Fruit fly (Drosophila melanogaster) whole organism, prepupa: Measurements from ENCODE around the gene TwdlP.

Source experiments
- Blimp-1 ChIP-seq: fragments of 200-800 bp; sonication (Bioruptor generic); optimal IDR thresholded peaks from 3 replicates; lab custom pipeline; 2017; ENCODE audit warnings: missing biosample characterization, missing genetic modification characterization, mild to moderate bottlenecking, moderate library complexity, missing genetic modification reagents
- CG11762 ChIP-seq: fragments of 200-800 bp; sonication (Bioruptor generic); optimal IDR thresholded peaks from 3 replicates; lab custom pipeline; 2016; ENCODE audit warnings: missing biosample characterization, missing genetic modification characterization; ENCODE audit not compliant: insufficient read depth
- CG11902 ChIP-seq: fragments of 200-800 bp; sonication (Bioruptor generic); optimal IDR thresholded peaks from 3 replicates; lab custom pipeline; 2016; ENCODE audit warnings: missing biosample characterization, missing genetic modification characterization
- CG15336 ChIP-seq: fragments of 200-800 bp; sonication (Bioruptor generic); IDR thresholded peaks from 2 replicates; pipeline ENCODE4 v1.3.6; 2022; ENCODE audit warnings: missing biosample characterization, missing genetic modification characterization
- CG31627 ChIP-seq: fragments of 200-800 bp; sonication (Bioruptor generic); optimal IDR thresholded peaks from 3 replicates; lab custom pipeline; 2016; ENCODE audit warnings: missing biosample characterization, missing genetic modification characterization
- CG34406 ChIP-seq: fragments of 200-800 bp; sonication (Bioruptor generic); optimal IDR thresholded peaks from 3 replicates; lab custom pipeline; 2016; ENCODE audit warnings: missing biosample characterization, missing genetic modification characterization
- CG4318 ChIP-seq: fragments of 200-800 bp; sonication (Bioruptor generic); optimal IDR thresholded peaks from 3 replicates; lab custom pipeline; 2017; ENCODE audit warnings: missing biosample characterization, mild to moderate bottlenecking, missing genetic modification characterization
- CG6163 ChIP-seq: fragments of 200-800 bp; sonication (Bioruptor generic); IDR thresholded peaks from 3 replicates; pipeline ENCODE4 v1.3.6; 2022; ENCODE audit warnings: missing biosample characterization, missing genetic modification characterization
- CG6276 ChIP-seq: fragments of 200-800 bp; sonication (Bioruptor generic); optimal IDR thresholded peaks from 2 replicates; lab custom pipeline; 2017; ENCODE audit warnings: missing biosample characterization, mild to moderate bottlenecking, missing genetic modification characterization
- CG6792 ChIP-seq: fragments of 200-800 bp; sonication (Bioruptor generic); optimal IDR thresholded peaks from 3 replicates; lab custom pipeline; 2016; ENCODE audit warnings: missing biosample characterization, missing genetic modification characterization
- CG6854 ChIP-seq: fragments of 200-800 bp; sonication (Bioruptor generic); optimal IDR thresholded peaks from 2 replicates; lab custom pipeline; 2017; ENCODE audit warnings: missing biosample characterization, mild to moderate bottlenecking, missing genetic modification characterization
- CG7368 ChIP-seq: fragments of 200-800 bp; sonication (Bioruptor generic); optimal IDR thresholded peaks from 3 replicates; lab custom pipeline; 2016; ENCODE audit warnings: missing biosample characterization, missing genetic modification characterization
- CG9139 ChIP-seq: fragments of 200-800 bp; sonication (Bioruptor generic); optimal IDR thresholded peaks from 3 replicates; lab custom pipeline; 2017; ENCODE audit warnings: missing biosample characterization, mild to moderate bottlenecking, missing genetic modification characterization
- Eip78C ChIP-seq: fragments of 200-800 bp; sonication (Bioruptor generic); peaks from one replicate; lab custom pipeline; 2016; ENCODE audit warnings: missing biosample characterization, missing genetic modification characterization
- Eip93F ChIP-seq: fragments of 200-800 bp; sonication (Bioruptor generic); optimal IDR thresholded peaks from 2 replicates; lab custom pipeline; 2016; ENCODE audit warnings: missing biosample characterization, mild to moderate bottlenecking, missing genetic modification characterization
- Ets96B ChIP-seq: fragments of 200-800 bp; optimal IDR thresholded peaks from 2 replicates; lab custom pipeline; 2019; ENCODE audit warnings: missing biosample characterization, mild to moderate bottlenecking, missing genetic modification characterization, moderate library complexity
- Gug ChIP-seq: fragments of 200-800 bp; sonication (Bioruptor generic); IDR thresholded peaks from 2 replicates; pipeline ENCODE4 v1.3.6; 2022; ENCODE audit warnings: missing biosample characterization, missing genetic modification characterization
- Hr38 ChIP-seq: sonication (Bioruptor generic); optimal IDR thresholded peaks from 2 replicates; lab custom pipeline; 2016; ENCODE audit warnings: missing biosample characterization, missing genetic modification characterization
- Hr4 ChIP-seq: fragments of 200-800 bp; sonication (Bioruptor generic); optimal IDR thresholded peaks from 3 replicates; lab custom pipeline; 2016; ENCODE audit warnings: missing biosample characterization, missing genetic modification characterization
- Lpt ChIP-seq: fragments of 200-800 bp; sonication (Bioruptor generic); optimal IDR thresholded peaks from 3 replicates; lab custom pipeline; 2016; ENCODE audit warnings: missing biosample characterization, missing genetic modification characterization
- Smox ChIP-seq: fragments of 200-800 bp; sonication (Bioruptor generic); optimal IDR thresholded peaks from 3 replicates; lab custom pipeline; 2016; ENCODE audit warnings: missing biosample characterization, missing genetic modification characterization
- Sox102F ChIP-seq: fragments of 200-800 bp; sonication (Bioruptor generic); optimal IDR thresholded peaks from 2 replicates; lab custom pipeline; 2016; ENCODE audit warnings: missing biosample characterization, mild to moderate bottlenecking, missing genetic modification characterization
- acj6 ChIP-seq: fragments of 200-800 bp; sonication (Bioruptor generic); optimal IDR thresholded peaks from 3 replicates; lab custom pipeline; 2016; ENCODE audit warnings: missing biosample characterization, missing genetic modification characterization
- esn ChIP-seq: fragments of 200-800 bp; sonication (Bioruptor generic); optimal IDR thresholded peaks from 2 replicates; lab custom pipeline; 2016; ENCODE audit warnings: missing biosample characterization, mild to moderate bottlenecking, missing genetic modification characterization, moderate library complexity
- fd59A ChIP-seq: fragments of 200-800 bp; sonication (Bioruptor generic); optimal IDR thresholded peaks from 2 replicates; lab custom pipeline; 2017; ENCODE audit warnings: missing biosample characterization, mild to moderate bottlenecking, missing genetic modification characterization, missing genetic modification reagents
- fd85E ChIP-seq: fragments of 200-800 bp; sonication (Bioruptor generic); optimal IDR thresholded peaks from 3 replicates; lab custom pipeline; 2016; ENCODE audit warnings: missing biosample characterization, missing genetic modification characterization
- fkh ChIP-seq: fragments of 200-800 bp; sonication (Bioruptor generic); optimal IDR thresholded peaks from 3 replicates; lab custom pipeline; 2017; ENCODE audit warnings: missing biosample characterization, mild to moderate bottlenecking, missing genetic modification characterization, moderate library complexity
- net ChIP-seq: fragments of 200-800 bp; sonication (Bioruptor generic); optimal IDR thresholded peaks from 3 replicates; lab custom pipeline; 2016; ENCODE audit warnings: missing biosample characterization, missing genetic modification characterization
- pdm3 ChIP-seq: fragments of 200-800 bp; sonication (Bioruptor generic); optimal IDR thresholded peaks from 3 replicates; lab custom pipeline; 2016; ENCODE audit warnings: missing biosample characterization, missing genetic modification characterization
- salr ChIP-seq, 2 experiments: fragments of 200-800 bp; sonication (Bioruptor generic); optimal IDR thresholded peaks; 3 replicates each; lab custom pipeline; 2016 to 2018; ENCODE audit warnings: missing biosample characterization in 2 of 2, missing genetic modification characterization in 2 of 2, mild to moderate bottlenecking in 1 of 2
- ss ChIP-seq, 2 experiments: fragments of 200-800 bp; sonication (Bioruptor generic); optimal IDR thresholded peaks; 2 replicates in 1 of 2; 3 replicates in 1 of 2; lab custom pipeline; 2017 to 2018; ENCODE audit warnings: mild to moderate bottlenecking in 2 of 2, missing biosample characterization in 2 of 2, missing genetic modification characterization in 2 of 2, moderate library complexity in 1 of 2
- svp ChIP-seq: fragments of 200-800 bp; sonication (Bioruptor generic); peaks from one replicate; lab custom pipeline; 2016; ENCODE audit warnings: missing biosample characterization, missing genetic modification characterization
- topi ChIP-seq: fragments of 200-800 bp; sonication (Bioruptor generic); optimal IDR thresholded peaks from 3 replicates; lab custom pipeline; 2016; ENCODE audit warnings: missing biosample characterization, missing genetic modification characterization

The TwdlP gene

DNA sequence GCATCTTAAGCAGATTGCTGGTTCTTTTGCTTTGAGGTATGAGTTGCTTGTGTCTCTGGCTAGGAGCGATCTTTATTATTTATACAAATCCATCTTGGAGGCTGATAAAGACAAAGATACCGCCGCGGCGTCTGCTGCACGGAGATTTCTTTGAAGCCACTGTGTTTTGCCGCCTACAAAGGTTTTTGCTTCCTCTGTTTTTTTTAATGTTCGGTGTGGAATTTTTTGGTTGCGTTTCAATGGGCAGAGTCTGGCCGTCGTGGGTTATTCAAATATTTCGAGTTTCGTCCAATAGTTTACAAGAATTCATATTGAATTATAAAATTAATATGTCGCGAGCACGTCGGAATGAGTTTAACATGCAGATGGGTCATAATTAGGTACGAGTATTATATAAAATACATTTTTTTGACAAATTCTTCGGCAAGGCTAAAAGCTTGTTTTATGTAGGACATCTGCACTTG is 2.4 kb upstream of the TwdlP start, which contains the start of gene TwdlB:
TwdlB (minus strand) TSS at position 51 of the 464 bp plus-strand sequence.
- TF ChIP-seq CG4318 (GFP tag; lab: Kevin White, UChicago) (no peak), Blimp-1 (GFP tag; lab: Kevin White, UChicago) (no peak), Hr4 (GFP tag; lab: Kevin White, UChicago) (no peak), CG31627 (GFP tag; lab: Kevin White, UChicago) (no peak), CG6792 (GFP tag; lab: Kevin White, UChicago) (no peak), CG15336 (GFP tag; lab: Robert Waterston, UW) (no peak), svp (GFP tag; lab: Kevin White, UChicago) (no peak), esn (GFP tag; lab: Kevin White, UChicago) (no peak), CG7368 (GFP tag; lab: Kevin White, UChicago) (no peak), Eip93F (GFP tag; lab: Kevin White, UChicago) (no peak), Lpt (GFP tag; lab: Kevin White, UChicago) (no peak), fd85E (GFP tag; lab: Kevin White, UChicago) (no peak), CG11902 (GFP tag; lab: Kevin White, UChicago) (no peak), fkh (GFP tag; lab: Kevin White, UChicago) (no peak), fd59A (GFP tag; lab: Kevin White, UChicago) (no peak), acj6 (no peak), CG6276 (GFP tag; lab: Kevin White, UChicago) (no peak), net (GFP tag; lab: Kevin White, UChicago) (no peak), Sox102F (GFP tag; lab: Kevin White, UChicago) (no peak)

DNA sequence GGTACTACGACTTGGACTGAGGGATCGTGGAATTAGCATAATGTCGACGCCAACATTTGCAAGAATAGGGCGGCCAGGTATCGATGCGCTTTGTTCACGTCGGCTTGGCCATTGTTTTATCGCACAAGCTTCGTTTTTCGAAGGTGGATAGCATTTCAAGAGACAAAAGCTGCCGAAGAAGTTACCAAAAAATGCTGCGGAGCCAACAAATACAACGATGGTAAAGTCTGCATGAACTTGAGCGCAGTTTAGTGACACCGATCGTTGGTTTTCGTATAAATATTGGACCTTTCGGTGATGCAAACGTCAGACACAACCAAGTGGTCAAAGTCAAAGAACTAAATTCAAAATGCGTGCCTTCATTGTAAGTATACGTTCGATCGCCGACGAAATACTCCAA is 2.3 kb downstream of the TwdlP start, which contains the start of gene TwdlM:
TwdlM (plus strand) TSS at position 301 of the 400 bp plus-strand sequence.
- TF ChIP-seq CG11902 (GFP tag; lab: Kevin White, UChicago): no peak
- no peak for TF ChIP-seq CG11762
- no peak for TF ChIP-seq Smox (GFP tag; lab: Kevin White, UChicago)
- no peak for TF ChIP-seq CG9139 (GFP tag; lab: Kevin White, UChicago)
- no peak for TF ChIP-seq topi (GFP tag; lab: Kevin White, UChicago)
- TF ChIP-seq salr (GFP tag; optimal IDR thresholded peaks at IDR 0.05; lab: Kevin White, UChicago): no peak
- no peak for TF ChIP-seq Gug (GFP tag; lab: Robert Waterston, UW)
- no peak for TF ChIP-seq CG6276 (GFP tag; lab: Kevin White, UChicago)
- TF ChIP-seq Ets96B: no peak
- TF ChIP-seq fd85E (GFP tag; lab: Kevin White, UChicago): no peak
- TF ChIP-seq fkh (GFP tag; lab: Kevin White, UChicago): no peak
- no peak for TF ChIP-seq esn (GFP tag; lab: Kevin White, UChicago)
- TF ChIP-seq svp (GFP tag; lab: Kevin White, UChicago): no peak
- TF ChIP-seq fd59A (GFP tag; lab: Kevin White, UChicago): no peak
- no peak for TF ChIP-seq acj6
- TF ChIP-seq Sox102F (GFP tag; lab: Kevin White, UChicago): no peak
- TF ChIP-seq Eip78C (GFP tag; lab: Kevin White, UChicago): no peak

DNA sequence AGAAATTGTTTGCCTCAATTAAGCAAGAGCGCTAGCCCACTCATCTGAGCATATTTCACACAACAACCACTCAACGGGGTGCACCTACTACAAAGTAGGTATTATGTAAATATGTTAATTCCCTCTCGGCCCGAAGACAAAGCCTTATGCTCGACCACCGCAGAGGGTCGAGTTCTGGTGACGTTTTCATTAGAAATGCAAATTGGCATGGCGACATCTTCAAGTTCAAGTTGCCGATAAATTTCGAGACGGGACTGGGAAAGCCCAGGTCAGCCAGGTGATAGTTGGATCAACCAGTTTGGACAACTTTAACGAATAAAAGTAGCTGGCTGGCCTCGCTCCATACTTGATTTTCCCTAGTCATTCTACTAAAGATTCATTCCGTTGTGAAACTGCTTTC is 5.7 kb downstream of the TwdlP start:
- no peak for TF ChIP-seq ss (GFP tag; optimal IDR thresholded peaks at IDR 0.05; lab: Kevin White, UChicago)
- no peak for TF ChIP-seq CG4318 (GFP tag; lab: Kevin White, UChicago)
- TF ChIP-seq CG6163 (GFP tag; lab: Robert Waterston, UW): no peak

DNA sequence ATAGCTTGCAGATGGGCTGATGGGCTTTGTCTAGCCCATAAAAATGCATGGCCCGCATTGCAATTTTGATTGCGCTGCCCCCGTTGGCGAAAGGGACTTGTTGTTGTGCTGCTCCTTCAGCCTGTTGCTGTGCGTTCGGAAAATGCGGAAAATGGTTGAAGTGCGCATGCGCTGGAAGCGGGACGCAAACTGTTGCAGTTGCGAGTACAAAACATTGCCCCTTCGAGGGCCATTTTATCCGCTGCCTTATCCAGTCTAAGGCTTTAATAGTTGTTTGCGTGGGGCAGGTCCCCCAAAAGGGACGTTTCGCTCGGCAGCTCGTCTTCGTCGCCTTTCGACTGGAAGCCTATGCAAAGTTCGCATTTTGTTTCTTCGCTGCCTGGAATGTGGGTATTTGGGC is 14.7 kb downstream of the TwdlP start:
- TF ChIP-seq salr (GFP tag; optimal IDR thresholded peaks at IDR 0.05; lab: Kevin White, UChicago): no peak
- no peak for TF ChIP-seq CG34406 (GFP tag; lab: Kevin White, UChicago)
- TF ChIP-seq net (GFP tag; lab: Kevin White, UChicago): no peak
- no peak for TF ChIP-seq pdm3 (GFP tag; lab: Kevin White, UChicago)
- TF ChIP-seq CG6276 (GFP tag; lab: Kevin White, UChicago): no peak
- no peak for TF ChIP-seq CG6854
- no peak for TF ChIP-seq CG4318 (GFP tag; lab: Kevin White, UChicago)
- TF ChIP-seq CG6163 (GFP tag; lab: Robert Waterston, UW): no peak
- no peak for TF ChIP-seq Hr38 (GFP tag; lab: Kevin White, UChicago)
